Fruit fly (Drosophila melanogaster): ENCODE data around the gene CG32655.

CG32655 gene

DNA sequence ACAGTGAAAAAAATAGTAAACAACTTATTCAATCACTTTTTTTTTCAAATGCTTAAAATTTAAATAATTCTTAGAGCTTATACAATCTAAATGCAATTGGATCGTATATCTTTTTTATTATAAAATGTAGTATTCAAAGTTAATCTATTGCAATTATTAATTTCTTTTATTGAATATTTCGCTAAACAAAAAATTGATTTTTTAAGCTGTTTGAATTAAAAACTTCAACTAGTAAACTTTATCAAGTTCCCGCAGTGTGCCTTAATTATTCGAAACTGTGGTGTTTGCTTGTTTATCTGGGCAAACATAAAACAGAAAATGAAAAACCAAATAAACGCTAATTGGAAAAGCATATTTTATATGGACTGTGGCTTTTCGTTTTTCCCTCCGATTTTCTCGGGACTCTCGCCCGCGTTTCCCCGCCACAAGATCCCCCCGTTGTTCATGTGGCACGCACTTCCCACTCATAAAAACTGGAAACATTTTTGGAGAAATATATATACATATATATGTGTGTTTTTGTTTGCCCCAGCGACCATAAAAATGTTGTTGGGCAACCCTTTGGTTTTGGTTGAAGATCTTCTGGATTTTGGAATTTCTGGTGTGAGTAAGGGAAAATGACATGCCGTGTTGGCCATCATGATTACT is 10.2 kb downstream of the CG32655 start (continued):
- no peak for TF ChIP-seq sna (GFP tag; IDR thresholded peaks at IDR 0.05; ENCODE audit: partially characterized antibody)
- peak in 1 of 2 experiments; percentile 11 for TF ChIP-seq Hr78 (GFP tag; optimal IDR thresholded peaks at IDR 0.05)
- no peak for TF ChIP-seq ara (GFP tag; IDR thresholded peaks at IDR 0.05)
- peak; percentile 31 for TF ChIP-seq bcd (GFP tag; optimal IDR thresholded peaks at IDR 0.05)
- TF ChIP-seq maf-S (GFP tag; optimal IDR thresholded peaks at IDR 0.05) = no peak
- TF ChIP-seq Spps (tag; optimal IDR thresholded peaks at IDR 0.05) = peak; percentile 60
- TF ChIP-seq CG18011 (GFP tag; optimal IDR thresholded peaks at IDR 0.05) = no peak
- no peak for TF ChIP-seq gfzf (GFP tag; optimal IDR thresholded peaks at IDR 0.05)
- no peak for TF ChIP-seq peb (GFP tag; IDR thresholded peaks at IDR 0.05)
- TF ChIP-seq p53 (GFP tag; optimal IDR thresholded peaks at IDR 0.05) = no peak
- no peak for TF ChIP-seq CG12236 (GFP tag; optimal IDR thresholded peaks at IDR 0.05)
- TF ChIP-seq Doc3 (GFP tag; IDR thresholded peaks at IDR 0.05; ENCODE audit: partially characterized antibody) = no peak
- TF ChIP-seq disco-r (GFP tag; optimal IDR thresholded peaks at IDR 0.05) = no peak
- no peak for TF ChIP-seq CG12744 (GFP tag; optimal IDR thresholded peaks at IDR 0.05)
- no peak for TF ChIP-seq CG11247 (GFP tag; IDR thresholded peaks at IDR 0.05)
- TF ChIP-seq gsb-n (tag; optimal IDR thresholded peaks at IDR 0.05) = peak; percentile 62
- peak; percentile 87 for TF ChIP-seq CG18262 (tag; optimal IDR thresholded peaks at IDR 0.05)
- TF ChIP-seq CG10267 (tag; optimal IDR thresholded peaks at IDR 0.05) = peak; percentile 65
- peak; percentile 40 for TF ChIP-seq Abd-B (GFP tag; optimal IDR thresholded peaks at IDR 0.05)
- no peak for TF ChIP-seq CG3838 (GFP tag; optimal IDR thresholded peaks at IDR 0.05)
- TF ChIP-seq Poxn (GFP tag; IDR thresholded peaks at IDR 0.05) = no peak
- no peak for TF ChIP-seq cg (GFP tag; optimal IDR thresholded peaks at IDR 0.05)
- TF ChIP-seq mld (GFP tag; IDR thresholded peaks at IDR 0.05; ENCODE audit: partially characterized antibody) = no peak
- peak; percentile 3 for TF ChIP-seq CG1529 (GFP tag; optimal IDR thresholded peaks at IDR 0.05)
- TF ChIP-seq NK7.1 (GFP tag; optimal IDR thresholded peaks at IDR 0.05) = no peak
- peak; percentile 57 for TF ChIP-seq ATbp (GFP tag; optimal IDR thresholded peaks at IDR 0.05)
- peak; percentile 28 for TF ChIP-seq CG4424 (GFP tag; optimal IDR thresholded peaks at IDR 0.05)
- no peak for TF ChIP-seq CG32532 (GFP tag; IDR thresholded peaks at IDR 0.05)
- no peak for TF ChIP-seq CG3847 (GFP tag; IDR thresholded peaks at IDR 0.05)
- no peak for TF ChIP-seq CG13296 (GFP tag; optimal IDR thresholded peaks at IDR 0.05)
- TF ChIP-seq bbx (GFP tag; IDR thresholded peaks at IDR 0.05; ENCODE audit: partially characterized antibody) = no peak
- no peak for TF ChIP-seq ro (GFP tag; IDR thresholded peaks at IDR 0.05)
- no peak for TF ChIP-seq pnt (GFP tag; optimal IDR thresholded peaks at IDR 0.05)
- TF ChIP-seq HHEX (GFP tag; optimal IDR thresholded peaks at IDR 0.05) = no peak
- no peak for TF ChIP-seq CG14860 (GFP tag; IDR thresholded peaks at IDR 0.05; ENCODE audit: partially characterized antibody)
- no peak for TF ChIP-seq klu (GFP tag; IDR thresholded peaks at IDR 0.05)
- TF ChIP-seq trh (GFP tag; optimal IDR thresholded peaks at IDR 0.05) = no peak
- no peak for TF ChIP-seq CG17568 (GFP tag; optimal IDR thresholded peaks at IDR 0.05)
- TF ChIP-seq B-H1 (GFP tag; IDR thresholded peaks at IDR 0.05) = no peak
- TF ChIP-seq CG11504 (tag; optimal IDR thresholded peaks at IDR 0.05) = peak; percentile 73
- no peak for TF ChIP-seq sima (GFP tag; optimal IDR thresholded peaks at IDR 0.05)
- no peak for TF ChIP-seq CG10274 (GFP tag; optimal IDR thresholded peaks at IDR 0.05)
- no peak for TF ChIP-seq CG18476 (GFP tag; optimal IDR thresholded peaks at IDR 0.05)
- TF ChIP-seq hth (optimal IDR thresholded peaks at IDR 0.05) = no peak
- no peak for TF ChIP-seq Scr (GFP tag; IDR thresholded peaks at IDR 0.05; ENCODE audit: partially characterized antibody)
- no peak for TF ChIP-seq CG11456 (GFP tag; IDR thresholded peaks at IDR 0.05)
- TF ChIP-seq CG1832 (GFP tag; optimal IDR thresholded peaks at IDR 0.05) = no peak
- TF ChIP-seq CG17802 (tag; optimal IDR thresholded peaks at IDR 0.05) = no peak
- no peak for TF ChIP-seq vnd (GFP tag; IDR thresholded peaks at IDR 0.05; ENCODE audit: partially characterized antibody)
- peak; percentile 44 for TF ChIP-seq trem (tag; optimal IDR thresholded peaks at IDR 0.05)

Measured in whole organism, embryonic.